Fruit fly (Drosophila melanogaster) whole organism, wandering third instar larva: ENCODE measurements around the gene CG4210.

Source experiments
- GATAd ChIP-seq: sonication (Bioruptor generic); optimal IDR thresholded peaks from 2 replicates; lab custom pipeline; 2016; ENCODE audit warnings: missing biosample characterization, missing genetic modification characterization
- Jra ChIP-seq: sonication (Bioruptor generic); optimal IDR thresholded peaks from 2 replicates; lab custom pipeline; 2016; ENCODE audit warnings: missing biosample characterization, missing genetic modification characterization
- Rel ChIP-seq, 2 experiments: fragments of 200-800 bp; sonication (Bioruptor generic) in 1 of 2; optimal IDR thresholded peaks; 2 replicates in 1 of 2; 3 replicates in 1 of 2; lab custom pipeline; 2016 to 2019; ENCODE audit warnings: mild to moderate bottlenecking in 2 of 2, missing biosample characterization in 2 of 2, missing genetic modification characterization in 2 of 2, moderate library complexity in 1 of 2
- sage ChIP-seq: fragments of 200-800 bp; sonication (Bioruptor generic); optimal IDR thresholded peaks from 2 replicates; lab custom pipeline; 2016; ENCODE audit warnings: missing biosample characterization, mild to moderate bottlenecking, missing genetic modification characterization

dm6 chr3R:15181467-15181866 lies 32.3 kb upstream of the CG4210 start, which contains the start of gene Mf:
- TF ChIP-seq Jra = no peak
- TF ChIP-seq GATAd = no peak
- TF ChIP-seq Rel (GFP tag; optimal IDR thresholded peaks at IDR 0.05; lab: Kevin White, UChicago) = no peak
- TF ChIP-seq Rel (tag; optimal IDR thresholded peaks at IDR 0.05; lab: Kevin White, UChicago) = no peak
- TF ChIP-seq sage (GFP tag; lab: Kevin White, UChicago) = no peak
